Fruit fly (Drosophila melanogaster) whole organism, adult: Measurements from ENCODE around the gene CG16888.

Experiments
- CG11617 ChIP-seq: fragments of 200-800 bp; sonication (Bioruptor generic); optimal IDR thresholded peaks from 2 replicates; lab custom pipeline; 2017; ENCODE audit warnings: mild to moderate bottlenecking, missing biosample characterization, missing genetic modification reagents, missing genetic modification characterization
- CG12768 ChIP-seq: fragments of 200-800 bp; sonication (Bioruptor generic); optimal IDR thresholded peaks from 2 replicates; lab custom pipeline; 2017; ENCODE audit warnings: missing biosample characterization, missing genetic modification characterization, mild to moderate bottlenecking, moderate library complexity, missing genetic modification reagents
- CG14711 ChIP-seq: fragments of 200-800 bp; sonication (Bioruptor generic); optimal IDR thresholded peaks from 2 replicates; lab custom pipeline; 2018; ENCODE audit warnings: missing biosample characterization, mild to moderate bottlenecking, missing genetic modification characterization, moderate library complexity
- CG1620 ChIP-seq: fragments of 200-800 bp; sonication (Bioruptor generic); optimal IDR thresholded peaks from 2 replicates; lab custom pipeline; 2016; ENCODE audit warnings: missing biosample characterization, missing genetic modification characterization
- CG33017 ChIP-seq: fragments of 200-800 bp; sonication (Bioruptor generic); optimal IDR thresholded peaks from 2 replicates; lab custom pipeline; 2018; ENCODE audit warnings: missing biosample characterization, mild to moderate bottlenecking, missing genetic modification characterization, moderate library complexity
- CG5204 ChIP-seq: fragments of 200-800 bp; sonication (Bioruptor generic); optimal IDR thresholded peaks from 2 replicates; lab custom pipeline; 2016; ENCODE audit warnings: missing biosample characterization, missing genetic modification characterization
- CG7045 ChIP-seq: fragments of 200-800 bp; sonication (Bioruptor generic); optimal IDR thresholded peaks from 2 replicates; lab custom pipeline; 2017; ENCODE audit warnings: missing biosample characterization, mild to moderate bottlenecking, missing genetic modification characterization
- CG7101 ChIP-seq: fragments of 200-800 bp; sonication (Bioruptor generic); optimal IDR thresholded peaks from 2 replicates; lab custom pipeline; 2018; ENCODE audit warnings: missing biosample characterization, mild to moderate bottlenecking, missing genetic modification characterization, moderate library complexity
- Clk ChIP-seq: fragments of 200-800 bp; sonication (Bioruptor generic); optimal IDR thresholded peaks from 2 replicates; lab custom pipeline; 2017; ENCODE audit warnings: missing biosample characterization, missing genetic modification characterization
- Crg-1 ChIP-seq: fragments of 200-800 bp; sonication (Bioruptor generic); optimal IDR thresholded peaks from 2 replicates; lab custom pipeline; 2016; ENCODE audit warnings: missing biosample characterization, missing genetic modification characterization
- Hr96 ChIP-seq: fragments of 200-800 bp; sonication (Bioruptor generic); optimal IDR thresholded peaks from 2 replicates; lab custom pipeline; 2016; ENCODE audit warnings: missing biosample characterization, missing genetic modification characterization
- Mnt ChIP-seq: fragments of 200-800 bp; sonication (Bioruptor generic); optimal IDR thresholded peaks from 2 replicates; lab custom pipeline; 2016; ENCODE audit warnings: missing biosample characterization, mild to moderate bottlenecking, missing genetic modification characterization
- bab1 ChIP-seq: fragments of 200-800 bp; sonication (Bioruptor generic); optimal IDR thresholded peaks from 3 replicates; lab custom pipeline; 2019; ENCODE audit warnings: missing biosample characterization, mild to moderate bottlenecking, missing genetic modification characterization, moderate library complexity
- cic ChIP-seq: fragments of 200-800 bp; sonication (Bioruptor generic); optimal IDR thresholded peaks from 2 replicates; lab custom pipeline; 2017; ENCODE audit warnings: missing biosample characterization, mild to moderate bottlenecking, missing genetic modification characterization, moderate library complexity
- cnc ChIP-seq, 2 experiments: fragments of >200 bp; optimal IDR thresholded peaks; 2 replicates each; lab custom pipeline; 2017
- kay ChIP-seq: fragments of 200-800 bp; sonication (Bioruptor generic); peaks from one replicate; lab custom pipeline; 2016; ENCODE audit warnings: missing biosample characterization, missing genetic modification characterization, borderline replicate concordance
- ovo ChIP-seq: fragments of 200-800 bp; sonication (Bioruptor generic); optimal IDR thresholded peaks from 2 replicates; lab custom pipeline; 2016; ENCODE audit warnings: missing biosample characterization, missing genetic modification characterization
- pad ChIP-seq: fragments of 200-800 bp; sonication (Bioruptor generic); optimal IDR thresholded peaks from 3 replicates; lab custom pipeline; 2017; ENCODE audit warnings: missing biosample characterization, missing genetic modification characterization, mild to moderate bottlenecking, moderate library complexity, missing genetic modification reagents
- tj ChIP-seq: fragments of 200-800 bp; sonication (Bioruptor generic); optimal IDR thresholded peaks from 3 replicates; lab custom pipeline; 2017; ENCODE audit warnings: missing biosample characterization, mild to moderate bottlenecking, missing genetic modification characterization, moderate library complexity
- toe ChIP-seq: fragments of 200-800 bp; sonication (Bioruptor generic); optimal IDR thresholded peaks from 2 replicates; lab custom pipeline; 2016; ENCODE audit warnings: missing biosample characterization, missing genetic modification characterization

The CG16888 gene

DNA sequence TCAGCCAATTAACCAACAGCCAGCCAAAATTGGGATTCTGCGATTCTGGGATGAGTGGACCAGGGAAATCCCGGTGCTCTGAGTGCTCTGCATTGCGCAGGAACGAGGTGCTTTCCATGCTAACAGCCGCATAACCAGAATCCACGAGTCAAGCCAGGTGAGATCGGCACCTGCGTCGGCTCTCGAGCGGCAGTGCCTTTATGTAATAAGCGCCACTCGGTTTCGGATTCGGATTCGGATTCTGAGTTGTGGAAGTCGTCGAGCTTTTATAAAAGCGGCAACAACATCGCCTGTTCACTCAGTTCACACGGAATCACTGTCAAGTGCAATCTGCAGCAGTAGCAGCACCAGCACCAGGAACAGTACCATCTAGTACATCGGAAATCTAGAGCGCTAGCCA, 7.9 kb upstream of the CG16888 start, which contains the start of gene b:
Gene b (plus strand): TSS at position 301 of the 400 bp plus-strand sequence.
- TF ChIP-seq kay (no peak), Hr96 (GFP tag; lab: Kevin White, UChicago) (peak; percentile 29)

DNA sequence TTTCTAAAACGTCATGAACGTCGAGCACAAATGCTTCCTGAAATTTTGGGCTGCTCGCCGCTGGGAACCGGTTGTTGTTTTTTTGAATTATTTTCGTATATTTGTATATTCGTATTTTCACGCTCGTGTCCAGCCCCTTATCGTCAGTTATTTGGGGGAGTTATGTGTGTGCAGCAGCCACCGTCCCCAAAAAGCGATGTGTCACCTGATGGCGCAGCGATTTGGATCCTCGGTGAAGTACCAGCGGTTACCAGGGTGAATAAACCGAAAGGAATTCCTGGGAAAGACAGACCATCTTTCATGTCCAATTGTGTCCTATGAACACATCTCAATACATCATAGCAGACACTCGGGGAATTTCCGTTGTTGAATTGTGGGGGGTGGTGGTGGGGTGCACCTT, 7.1 kb upstream of the CG16888 start:
- TF ChIP-seq toe (GFP tag; lab: Kevin White, UChicago) (no peak), CG14711 (no peak)

DNA sequence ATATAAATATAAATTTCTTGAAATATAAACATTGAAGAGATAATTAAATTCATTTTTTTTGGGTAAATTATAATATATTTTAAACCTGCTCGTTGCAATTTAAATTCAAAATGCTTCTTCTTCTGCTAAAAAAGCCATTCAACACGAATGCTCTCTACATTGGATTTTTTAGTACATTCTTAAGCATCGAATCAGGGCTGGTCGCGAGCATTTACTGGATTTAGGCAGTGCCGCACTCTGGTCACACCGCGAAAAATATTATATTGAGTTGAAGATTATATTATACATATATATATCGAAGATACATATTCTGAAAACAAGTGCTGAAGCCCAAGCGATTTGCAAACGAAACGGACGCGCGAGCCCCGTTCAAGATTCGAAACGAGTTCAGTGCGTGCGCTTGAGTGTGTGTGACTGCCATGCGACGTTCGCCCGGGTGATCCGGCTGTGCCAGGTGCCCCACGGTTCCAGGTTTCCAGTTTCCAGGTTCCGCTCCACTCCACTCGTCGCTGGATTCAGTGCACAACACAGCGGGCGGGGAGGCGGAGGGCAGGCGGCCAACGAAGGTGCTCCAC, 635 bp upstream of the CG16888 start, which contains the start of gene Sos:
Gene Sos (plus strand): TSS at position 213 of the 575 bp plus-strand sequence.
- TF ChIP-seq Mnt (GFP tag; lab: Kevin White, UChicago) (peak; percentile 35), CG7101 (tag; lab: Kevin White, UChicago) (no peak), bab1 (GFP tag; lab: Kevin White, UChicago) (peak; percentile 46), CG7045 (GFP tag; lab: Kevin White, UChicago) (no peak), CG14711 (peak; percentile 2)

DNA sequence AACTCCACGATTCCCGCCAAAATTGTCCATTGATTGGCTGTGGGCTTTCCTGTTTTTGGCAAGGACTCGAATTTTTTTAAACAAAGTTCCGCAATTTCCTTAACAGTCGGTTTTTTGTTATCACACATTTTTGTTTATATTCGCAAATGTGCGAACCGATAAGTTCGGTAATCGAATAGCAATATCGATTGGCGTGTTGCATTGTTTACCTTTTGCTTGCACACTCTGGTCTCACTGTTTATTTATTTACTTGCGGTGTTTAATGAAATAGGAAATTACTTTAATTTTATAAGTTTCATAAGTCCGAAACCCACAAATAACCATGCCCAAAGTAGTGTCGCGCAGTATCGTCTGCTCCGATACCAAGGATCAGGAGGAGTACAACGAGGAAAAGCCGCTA, 1.7 kb downstream of the CG16888 start, which contains the start of the genes Adat1 and CG16865:
Gene Adat1 (minus strand): TSS at position 152 of the 400 bp plus-strand sequence.
Gene CG16865 (plus strand): TSS at position 200 of the 400 bp plus-strand sequence.
- no peak for TF ChIP-seq CG7045 (GFP tag; lab: Kevin White, UChicago)
- TF ChIP-seq cic (GFP tag; lab: Kevin White, UChicago) = peak; percentile 22
- TF ChIP-seq bab1 (GFP tag; lab: Kevin White, UChicago) = peak; percentile 13
- TF ChIP-seq Mnt (GFP tag; lab: Kevin White, UChicago) = peak; percentile 23

DNA sequence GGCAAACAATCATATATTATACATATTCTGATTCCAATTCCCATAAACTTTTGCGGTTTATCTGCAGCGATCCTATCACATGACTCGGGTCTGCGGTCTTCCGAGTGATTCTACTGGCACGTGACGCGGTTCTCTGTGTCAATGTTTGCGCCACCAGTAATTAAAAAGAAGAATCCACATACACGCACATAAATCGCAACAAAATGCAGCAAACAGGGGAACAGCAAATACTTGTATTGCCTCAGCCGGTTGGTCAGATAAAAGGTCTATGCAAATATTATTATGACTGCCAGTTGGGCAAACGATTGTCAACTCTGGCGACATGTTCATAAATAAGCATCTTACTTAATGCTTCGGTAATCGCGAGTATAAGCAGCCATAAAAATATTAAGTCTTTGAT, 5.1 kb downstream of the CG16888 start:
- TF ChIP-seq Hr96 (GFP tag; lab: Kevin White, UChicago) = no peak
- peak; percentile 45 for TF ChIP-seq Crg-1
- TF ChIP-seq CG7045 (GFP tag; lab: Kevin White, UChicago) = peak; percentile 34
- TF ChIP-seq CG11617 = peak; percentile 30
- no peak for TF ChIP-seq bab1 (GFP tag; lab: Kevin White, UChicago)
- TF ChIP-seq pad (GFP tag; lab: Kevin White, UChicago) = no peak
- TF ChIP-seq tj (GFP tag; lab: Kevin White, UChicago) = no peak
- no peak for TF ChIP-seq cic (GFP tag; lab: Kevin White, UChicago)
- no peak for TF ChIP-seq toe (GFP tag; lab: Kevin White, UChicago)
- TF ChIP-seq CG14711 = no peak
- no peak for TF ChIP-seq CG1620 (GFP tag; lab: Kevin White, UChicago)
- TF ChIP-seq CG5204 (GFP tag; lab: Kevin White, UChicago) = no peak
- TF ChIP-seq CG7101 (tag; lab: Kevin White, UChicago) = peak; percentile 55
- TF ChIP-seq CG33017 (tag; lab: Kevin White, UChicago) = peak; percentile 61
- TF ChIP-seq kay = no peak
- no peak for TF ChIP-seq Clk (GFP tag; lab: Kevin White, UChicago)
- no peak for TF ChIP-seq cnc (optimal IDR thresholded peaks at IDR 0.05; lab: Kevin White, UChicago)
- TF ChIP-seq CG12768 (GFP tag; lab: Kevin White, UChicago) = peak; percentile 21
- TF ChIP-seq Mnt (GFP tag; lab: Kevin White, UChicago) = peak; percentile 10
- TF ChIP-seq ovo (GFP tag; lab: Kevin White, UChicago) = peak; percentile 43

DNA sequence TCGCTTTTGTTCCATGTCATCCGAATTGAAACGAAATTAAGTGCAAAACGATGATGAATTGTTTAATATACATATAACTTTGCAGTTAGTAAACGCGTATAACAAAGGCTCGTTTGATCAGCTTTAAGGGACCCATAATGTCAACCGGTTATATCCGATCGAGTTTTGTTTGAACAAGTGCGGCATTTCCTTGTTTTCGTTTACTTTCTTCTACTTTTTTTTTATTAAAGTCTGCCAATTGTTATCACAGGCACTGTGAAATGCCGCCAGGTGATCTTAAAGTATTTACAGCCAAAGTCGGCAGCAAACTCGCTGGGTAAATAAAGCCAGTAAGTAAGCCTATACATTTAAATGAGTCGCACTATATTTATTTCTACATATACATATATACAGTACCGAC, 6.0 kb downstream of the CG16888 start:
- TF ChIP-seq Hr96 (GFP tag; lab: Kevin White, UChicago) (no peak), CG5204 (GFP tag; lab: Kevin White, UChicago) (no peak), CG12768 (GFP tag; lab: Kevin White, UChicago) (peak; percentile 2)

DNA sequence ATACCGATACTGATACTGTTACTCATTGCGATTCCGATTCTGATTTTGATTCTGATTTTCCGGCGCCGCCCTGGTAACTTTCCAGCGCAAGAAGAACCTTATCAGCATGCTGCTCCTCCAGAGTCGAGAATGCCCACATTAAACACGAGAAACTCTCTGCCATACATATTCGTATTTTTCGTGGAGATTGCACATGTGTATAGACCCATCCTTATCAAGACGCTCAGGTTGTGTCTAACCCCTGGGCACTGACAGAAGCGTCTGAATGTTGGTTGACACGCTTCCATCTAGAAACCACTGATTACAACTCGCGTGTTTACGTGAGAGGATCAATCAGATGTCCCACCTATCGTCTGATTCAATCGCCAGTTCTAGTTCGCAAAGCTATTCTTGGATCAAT, 7.9 kb downstream of the CG16888 start:
- TF ChIP-seq Mnt (GFP tag; lab: Kevin White, UChicago) = peak; percentile 52
- no peak for TF ChIP-seq Hr96 (GFP tag; lab: Kevin White, UChicago)
- peak; percentile 13 for TF ChIP-seq cic (GFP tag; lab: Kevin White, UChicago)

DNA sequence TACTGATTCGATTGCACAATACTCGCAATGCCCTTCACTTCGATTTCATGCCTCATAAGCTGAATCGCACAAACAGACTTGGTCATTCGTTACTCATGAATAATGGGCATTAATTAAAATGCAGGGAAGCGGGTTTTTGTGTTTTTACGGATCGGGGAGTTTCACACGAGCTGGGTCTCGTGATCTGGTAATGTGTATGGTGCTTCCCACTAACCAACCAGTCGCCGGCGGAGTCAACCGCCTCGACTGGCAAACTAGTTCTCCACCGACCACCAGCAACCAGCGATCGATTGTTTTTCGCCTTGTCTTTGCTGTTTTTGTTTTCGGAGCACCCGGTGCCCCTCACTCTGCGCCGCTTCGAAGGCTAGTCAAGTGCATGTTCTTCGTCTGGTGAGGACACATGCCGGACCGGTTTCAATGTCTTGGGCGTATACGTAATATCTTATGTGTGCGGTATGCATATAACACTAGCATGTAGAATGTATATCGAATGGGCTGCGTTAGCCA, 8.4 kb downstream of the CG16888 start:
- TF ChIP-seq Mnt (GFP tag; lab: Kevin White, UChicago) = no peak
- peak; percentile 3 for TF ChIP-seq cic (GFP tag; lab: Kevin White, UChicago)
- TF ChIP-seq CG11617 = no peak
- TF ChIP-seq CG14711 = no peak
